Worm (Caenorhabditis elegans) whole organism, early embryonic: ENCODE results near the gene R10E8.3.

Experiments
- aly-1 ChIP-seq: sonication (generic microtip); optimal IDR thresholded peaks from 2 replicates; lab custom pipeline; 2016; ENCODE audit warnings: missing genetic modification characterization, missing compliant biosample characterization
- ama-1 ChIP-seq: fragments of 150-350 bp; optimal IDR thresholded peaks from 2 replicates; lab custom pipeline; 2014
- ceh-13 ChIP-seq: fragments of 200-800 bp; sonication (Bioruptor generic); optimal IDR thresholded peaks from 2 replicates; lab custom pipeline; 2018; ENCODE audit warnings: mild to moderate bottlenecking, missing genetic modification characterization, missing compliant biosample characterization
- ceh-36 ChIP-seq: sonication (generic microtip); optimal IDR thresholded peaks from 2 replicates; lab custom pipeline; 2016; ENCODE audit warnings: missing genetic modification characterization, inconsistent platforms, missing compliant biosample characterization
- hnd-1 ChIP-seq: sonication (generic microtip); optimal IDR thresholded peaks from 2 replicates; lab custom pipeline; 2016; ENCODE audit warnings: missing genetic modification characterization, missing compliant biosample characterization
- pes-1 ChIP-seq: fragments of 200-800 bp; sonication (Bioruptor generic); IDR thresholded peaks from 2 replicates; pipeline ENCODE4 v1.3.6; 2022; ENCODE audit warnings: missing genetic modification reagents, missing genetic modification characterization, missing compliant biosample characterization
- scrt-1 ChIP-seq: fragments of 200-800 bp; sonication (Bioruptor generic); IDR thresholded peaks from 2 replicates; pipeline ENCODE4 v1.3.6; 2022; ENCODE audit warnings: missing genetic modification characterization, missing compliant biosample characterization
- sea-1 ChIP-seq: fragments of 200-800 bp; sonication (Bioruptor generic); conservative IDR thresholded peaks from 2 replicates; pipeline ENCODE4 v1.3.6; 2022; ENCODE audit warnings: missing genetic modification characterization, missing compliant biosample characterization
- tbx-37 ChIP-seq: fragments of 200-800 bp; sonication (Bioruptor generic); conservative IDR thresholded peaks from 2 replicates; pipeline ENCODE4 v1.3.6; 2022; ENCODE audit warnings: missing genetic modification reagents, missing genetic modification characterization, missing compliant biosample characterization

ce11 chrV:18280778-18281177 is 44.2 kb upstream of the R10E8.3 start, which contains the start of gene Y51A2A.16:
- no peak for TF ChIP-seq aly-1 (tag; lab: Kevin White, UChicago)
- TF ChIP-seq ama-1 (lab: Kevin White, UChicago): no peak
- no peak for TF ChIP-seq pes-1 (GFP tag; lab: Robert Waterston, UW)
- no peak for TF ChIP-seq scrt-1
- TF ChIP-seq ceh-36 (tag; lab: Kevin White, UChicago): no peak
- TF ChIP-seq tbx-37 (GFP tag; lab: Robert Waterston, UW): no peak
- no peak for TF ChIP-seq sea-1
- no peak for TF ChIP-seq hnd-1
- TF ChIP-seq ceh-13 (GFP tag; lab: Kevin White, UChicago): no peak
